Worm (Caenorhabditis elegans): ENCODE measurements around the gene C01G5.3.
A peak's percentile ranks its signal among the peaks of the same experiment; 100 is the strongest.

The C01G5.3 gene

ce11 chrIV:6565605-6566004 is 29.6 kb downstream of the C01G5.3 start:
- TF ChIP-seq lsy-2 (tag; optimal IDR thresholded peaks at IDR 0.05) = no peak
- TF ChIP-seq ceh-20 (GFP tag; IDR thresholded peaks at IDR 0.05) = no peak

ce11 chrIV:6572238-6572637 is 36.2 kb downstream of the C01G5.3 start, which contains the start of gene bicd-1:
Gene bicd-1, minus strand, starts transcription at chrIV:6572338.
- TF ChIP-seq zip-11 (GFP tag; IDR thresholded peaks at IDR 0.05) (no peak), pha-4 (GFP tag; IDR thresholded peaks at IDR 0.05) (no peak), pha-4 (tag; optimal IDR thresholded peaks at IDR 0.05) (no peak), tra-1 (GFP tag; IDR thresholded peaks at IDR 0.05) (no peak), ceh-32 (tag; optimal IDR thresholded peaks at IDR 0.05; ENCODE audit: poor library complexity) (no peak), pqm-1 (tag; optimal IDR thresholded peaks at IDR 0.05) (no peak), daf-12 (tag; optimal IDR thresholded peaks at IDR 0.05) (no peak), nhr-76 (tag; optimal IDR thresholded peaks at IDR 0.05) (no peak), F37D6.2 (tag; optimal IDR thresholded peaks at IDR 0.05) (no peak), zip-2 (tag; optimal IDR thresholded peaks at IDR 0.05) (no peak), madf-9 (GFP tag; conservative IDR thresholded peaks at IDR 0.05) (no peak), set-16 (GFP tag; IDR thresholded peaks at IDR 0.05) (no peak), hif-1 (tag; optimal IDR thresholded peaks at IDR 0.05) (no peak), F44E2.7 (GFP tag; IDR thresholded peaks at IDR 0.05) (no peak)

ce11 chrIV:6572655-6573054 is 36.6 kb downstream of the C01G5.3 start:
- peak; percentile 10 for TF ChIP-seq nhr-28 (tag; optimal IDR thresholded peaks at IDR 0.05)
- no peak for TF ChIP-seq hif-1 (tag; optimal IDR thresholded peaks at IDR 0.05)
- TF ChIP-seq aha-1 (tag) = peak; percentile 42

ce11 chrIV:6574343-6574742 is 38.3 kb downstream of the C01G5.3 start:
- TF ChIP-seq F37D6.2 (tag; optimal IDR thresholded peaks at IDR 0.05) (no peak), duxl-1 (tag; optimal IDR thresholded peaks at IDR 0.05; ENCODE audit: poor library complexity) (no peak), dmd-9 (GFP tag; IDR thresholded peaks at IDR 0.05) (no peak), lsy-2 (tag; optimal IDR thresholded peaks at IDR 0.05) (peak in 1 of 2 experiments; percentile 13), unc-62 (GFP tag; optimal IDR thresholded peaks at IDR 0.05 in 1 of 2) (peak in 1 of 2 experiments; percentile 29), unc-62 (tag; optimal IDR thresholded peaks at IDR 0.05) (no peak), daf-16 (GFP tag; optimal IDR thresholded peaks at IDR 0.05) (no peak), daf-16 (tag; optimal IDR thresholded peaks at IDR 0.05) (peak; percentile 53), hmg-1.1 (GFP tag; IDR thresholded peaks at IDR 0.05) (no peak), hlh-11 (tag; optimal IDR thresholded peaks at IDR 0.05) (peak; percentile 70), nhr-111 (GFP tag; optimal IDR thresholded peaks at IDR 0.05) (no peak), egl-27 (tag; optimal IDR thresholded peaks at IDR 0.05) (no peak), ceh-62 (tag; optimal IDR thresholded peaks at IDR 0.05) (no peak), ceh-28 (tag; optimal IDR thresholded peaks at IDR 0.05) (no peak), nhr-28 (tag; optimal IDR thresholded peaks at IDR 0.05) (peak; percentile 66), dmd-6 (GFP tag; IDR thresholded peaks at IDR 0.05) (peak; percentile 67), aha-1 (tag) (peak; percentile 63), unc-39 (tag; optimal IDR thresholded peaks at IDR 0.05) (no peak), hif-1 (tag; optimal IDR thresholded peaks at IDR 0.05) (no peak), mxl-3 (GFP tag; optimal IDR thresholded peaks at IDR 0.05) (peak; percentile 36), php-3 (GFP tag; IDR thresholded peaks at IDR 0.05) (0 out of 2 replicates have a peak, but pooled peaks have one; percentile 22), dve-1 (tag; optimal IDR thresholded peaks at IDR 0.05; ENCODE audit: insufficient read depth) (peak; percentile 67), pqm-1 (tag; optimal IDR thresholded peaks at IDR 0.05) (peak; percentile 63), tag-97 (GFP tag; IDR thresholded peaks at IDR 0.05) (no peak), mep-1 (tag; optimal IDR thresholded peaks at IDR 0.05) (peak; percentile 34), daf-19 (GFP tag; conservative IDR thresholded peaks at IDR 0.05) (0 out of 2 replicates have a peak, but pooled peaks have one; percentile 35), R02D3.7 (tag; optimal IDR thresholded peaks at IDR 0.05) (no peak), vab-7 (GFP tag; IDR thresholded peaks at IDR 0.05) (no peak)

All from whole organism, L4 larva.